Fruit fly (Drosophila melanogaster): ENCODE data around the gene CG17493.
A peak's percentile ranks its signal among the peaks of the same experiment; 100 is the strongest.

Gene CG17493

dm6 chr2L:22537368-22537767 lies 12.5 kb upstream of the CG17493 start, which contains the start of gene CG17490:
TSS of gene CG17490 (plus strand) at chr2L:22537668.
- TF ChIP-seq caup (GFP tag; optimal IDR thresholded peaks at IDR 0.05; ENCODE audit: severe bottlenecking) = no peak
- TF ChIP-seq CG11696 (GFP tag; IDR thresholded peaks at IDR 0.05) = no peak
- TF ChIP-seq gro (GFP tag; optimal IDR thresholded peaks at IDR 0.05) = no peak
- TF ChIP-seq CG17829 (tag; optimal IDR thresholded peaks at IDR 0.05) = no peak
- TF ChIP-seq CG11247 (GFP tag; IDR thresholded peaks at IDR 0.05) = no peak
- no peak for TF ChIP-seq ind (GFP tag; optimal IDR thresholded peaks at IDR 0.05)
- TF ChIP-seq CG6854 (GFP tag; optimal IDR thresholded peaks at IDR 0.05) = no peak
- no peak for TF ChIP-seq CG6254 (GFP tag; optimal IDR thresholded peaks at IDR 0.05)
- TF ChIP-seq pzg (GFP tag; optimal IDR thresholded peaks at IDR 0.05) = no peak
- no peak for TF ChIP-seq NC2α (GFP tag; optimal IDR thresholded peaks at IDR 0.05)
- TF ChIP-seq usp (GFP tag; optimal IDR thresholded peaks at IDR 0.05) = no peak
- TF ChIP-seq Hand (GFP tag; optimal IDR thresholded peaks at IDR 0.05) = no peak
- no peak for TF ChIP-seq CG2889 (GFP tag; IDR thresholded peaks at IDR 0.05)
- TF ChIP-seq Dip2 (GFP tag; IDR thresholded peaks at IDR 0.05) = no peak
- TF ChIP-seq CG8290 (GFP tag; optimal IDR thresholded peaks at IDR 0.05) = no peak
- no peak for TF ChIP-seq CG8290 (tag; optimal IDR thresholded peaks at IDR 0.05)
- no peak for TF ChIP-seq CG17186 (GFP tag; optimal IDR thresholded peaks at IDR 0.05)
- TF ChIP-seq CG17385 (GFP tag; optimal IDR thresholded peaks at IDR 0.05) = no peak
- no peak for TF ChIP-seq bcd (GFP tag; optimal IDR thresholded peaks at IDR 0.05)
- TF ChIP-seq CG3407 (GFP tag; optimal IDR thresholded peaks at IDR 0.05) = no peak
- no peak for TF ChIP-seq Ada2b (GFP tag; IDR thresholded peaks at IDR 0.05)

dm6 chr2L:22537940-22538657 lies 11.8 kb upstream of the CG17493 start:
- TF ChIP-seq Fer2 (tag; optimal IDR thresholded peaks at IDR 0.05) (no peak), CG30020 (tag; optimal IDR thresholded peaks at IDR 0.05) (peak; percentile 98), pan (optimal IDR thresholded peaks at IDR 0.05) (no peak), pan (GFP tag; optimal IDR thresholded peaks at IDR 0.05 in 1 of 2, IDR thresholded peaks at IDR 0.05 in 1 of 2) (no peak), disco-r (GFP tag; optimal IDR thresholded peaks at IDR 0.05) (no peak), CG9817 (tag; optimal IDR thresholded peaks at IDR 0.05) (peak; percentile 3), CG10366 (GFP tag; IDR thresholded peaks at IDR 0.05) (no peak), Lhr (GFP tag; optimal IDR thresholded peaks at IDR 0.05) (peak; percentile 33), nom (GFP tag; optimal IDR thresholded peaks at IDR 0.05) (no peak), so (GFP tag; IDR thresholded peaks at IDR 0.05) (no peak), Sin3A (optimal IDR thresholded peaks at IDR 0.05) (no peak), ase (GFP tag; IDR thresholded peaks at IDR 0.05) (no peak), ewg (GFP tag; optimal IDR thresholded peaks at IDR 0.05) (no peak), MBD-R2 (GFP tag; IDR thresholded peaks at IDR 0.05) (peak; percentile 40), inv (GFP tag; IDR thresholded peaks at IDR 0.05; ENCODE audit: partially characterized antibody) (no peak), CG1603 (tag; optimal IDR thresholded peaks at IDR 0.05) (peak; percentile 99), CG18011 (GFP tag; optimal IDR thresholded peaks at IDR 0.05) (no peak), CG14860 (GFP tag; IDR thresholded peaks at IDR 0.05; ENCODE audit: partially characterized antibody) (no peak), phol (tag; optimal IDR thresholded peaks at IDR 0.05) (peak; percentile 30), Dfd (GFP tag; optimal IDR thresholded peaks at IDR 0.05) (peak in 1 of 2 experiments; percentile 30), nmo (GFP tag; optimal IDR thresholded peaks at IDR 0.05) (peak; percentile 41), CG11723 (GFP tag; optimal IDR thresholded peaks at IDR 0.05) (peak; percentile 89), gfzf (GFP tag; optimal IDR thresholded peaks at IDR 0.05) (peak; percentile 52), dmrt99B (tag; optimal IDR thresholded peaks at IDR 0.05) (no peak), tgo (GFP tag; IDR thresholded peaks at IDR 0.05) (no peak), oc (tag; optimal IDR thresholded peaks at IDR 0.05) (no peak), CG1832 (GFP tag; optimal IDR thresholded peaks at IDR 0.05) (no peak), CG11456 (GFP tag; IDR thresholded peaks at IDR 0.05) (no peak), CG7357 (GFP tag; IDR thresholded peaks at IDR 0.05) (peak; percentile 97), ssp (GFP tag; IDR thresholded peaks at IDR 0.05) (peak; percentile 97)
